Fruit fly (Drosophila melanogaster) whole organism, embryonic: ENCODE results near the gene BCL7-like.

Source experiments
- Bgb ChIP-seq: fragments of 200-800 bp; sonication (Bioruptor generic); IDR thresholded peaks from 2 replicates; pipeline ENCODE4 v1.3.6; 2022; ENCODE audit warnings: missing biosample characterization, missing genetic modification characterization; ENCODE audit not compliant: partially characterized antibody
- CG13287 ChIP-seq: fragments of 200-800 bp; sonication (Bioruptor generic); IDR thresholded peaks from 2 replicates; pipeline ENCODE4 v1.3.6; 2022; ENCODE audit warnings: missing biosample characterization, missing genetic modification characterization; ENCODE audit not compliant: partially characterized antibody
- CG16779 ChIP-seq: fragments of 200-800 bp; sonication (Bioruptor generic); IDR thresholded peaks from 2 replicates; pipeline ENCODE4 v1.3.6; 2022; ENCODE audit warnings: missing biosample characterization, missing genetic modification characterization
- CG16815 ChIP-seq: fragments of 200-800 bp; sonication (Bioruptor generic); optimal IDR thresholded peaks from 3 replicates; lab custom pipeline; 2017; ENCODE audit warnings: missing biosample characterization, mild to moderate bottlenecking, missing genetic modification characterization
- CG18619 ChIP-seq: fragments of 200-800 bp; sonication (Bioruptor generic); optimal IDR thresholded peaks from 3 replicates; lab custom pipeline; 2017; ENCODE audit warnings: missing biosample characterization, mild to moderate bottlenecking, missing genetic modification characterization
- CG33557 ChIP-seq: fragments of 200-800 bp; sonication (Bioruptor generic); optimal IDR thresholded peaks from 2 replicates; lab custom pipeline; 2019; ENCODE audit warnings: missing biosample characterization, mild to moderate bottlenecking, missing genetic modification characterization, moderate library complexity
- CG3726 ChIP-seq: fragments of 200-800 bp; sonication (Bioruptor generic); IDR thresholded peaks from 3 replicates; pipeline ENCODE4, ENCODE4 v1.3.6; 2022; ENCODE audit warnings: missing biosample characterization, missing genetic modification characterization
- CG6175 ChIP-seq: fragments of 200-800 bp; sonication (Bioruptor generic); IDR thresholded peaks from 3 replicates; pipeline ENCODE4 v1.3.6; 2022; ENCODE audit warnings: missing biosample characterization, missing genetic modification characterization
- CG8478 ChIP-seq: fragments of >200 bp; optimal IDR thresholded peaks from 2 replicates; lab custom pipeline; 2018
- CG8924 ChIP-seq: fragments of 200-800 bp; optimal IDR thresholded peaks from 3 replicates; lab custom pipeline; 2019; ENCODE audit warnings: missing biosample characterization, mild to moderate bottlenecking, missing genetic modification characterization, moderate library complexity
- CG9215 ChIP-seq: fragments of 200-800 bp; sonication (Bioruptor generic); IDR thresholded peaks from 2 replicates; pipeline ENCODE4 v1.3.6; 2022; ENCODE audit warnings: missing biosample characterization, missing genetic modification characterization
- CG9609 ChIP-seq: fragments of 200-800 bp; sonication (Bioruptor generic); optimal IDR thresholded peaks from 3 replicates; lab custom pipeline; 2016; ENCODE audit warnings: missing biosample characterization, missing genetic modification characterization
- CG9797 ChIP-seq: fragments of 200-800 bp; sonication (Bioruptor generic); optimal IDR thresholded peaks from 3 replicates; lab custom pipeline; 2018; ENCODE audit warnings: missing biosample characterization, mild to moderate bottlenecking, missing genetic modification characterization
- Ets97D ChIP-seq: fragments of 200-800 bp; sonication (Bioruptor generic); optimal IDR thresholded peaks from 3 replicates; lab custom pipeline; 2016; ENCODE audit warnings: missing biosample characterization, missing genetic modification characterization
- Fer2 ChIP-seq: fragments of 200-800 bp; sonication (Bioruptor generic); optimal IDR thresholded peaks from 2 replicates; lab custom pipeline; 2018; ENCODE audit warnings: missing biosample characterization, mild to moderate bottlenecking, missing genetic modification characterization, moderate library complexity
- Fer3 ChIP-seq: fragments of 200-800 bp; sonication (Bioruptor generic); optimal IDR thresholded peaks from 2 replicates; lab custom pipeline; 2018; ENCODE audit warnings: missing biosample characterization, mild to moderate bottlenecking, missing genetic modification characterization, moderate library complexity
- Hey ChIP-seq: fragments of 200-800 bp; sonication (Bioruptor generic); optimal IDR thresholded peaks from 3 replicates; lab custom pipeline; 2018; ENCODE audit warnings: missing biosample characterization, mild to moderate bottlenecking, missing genetic modification characterization
- Kr ChIP-seq: fragments of 200-800 bp; sonication (Bioruptor generic); optimal IDR thresholded peaks from 2 replicates; lab custom pipeline; 2017; ENCODE audit warnings: missing biosample characterization, mild to moderate bottlenecking, missing genetic modification characterization
- Lhr ChIP-seq: fragments of 200-800 bp; sonication (Bioruptor generic); optimal IDR thresholded peaks from 3 replicates; lab custom pipeline; 2017; ENCODE audit warnings: mild to moderate bottlenecking, missing biosample characterization, missing genetic modification reagents, missing genetic modification characterization
- MTF-1 ChIP-seq: fragments of 200-800 bp; sonication (Bioruptor generic); optimal IDR thresholded peaks from 2 replicates; lab custom pipeline; 2018; ENCODE audit warnings: missing biosample characterization, mild to moderate bottlenecking, missing genetic modification characterization, borderline replicate concordance
- Max ChIP-seq: fragments of 200-800 bp; sonication (Bioruptor generic); optimal IDR thresholded peaks from 2 replicates; lab custom pipeline; 2016; ENCODE audit warnings: missing biosample characterization, mild to moderate bottlenecking, missing genetic modification characterization
- Mes4 ChIP-seq: fragments of 200-800 bp; sonication (Bioruptor generic); optimal IDR thresholded peaks from 2 replicates; lab custom pipeline; 2016; ENCODE audit warnings: missing biosample characterization, missing genetic modification characterization
- Nf-YA ChIP-seq: fragments of 200-800 bp; sonication (Bioruptor generic); IDR thresholded peaks from 2 replicates; pipeline ENCODE4 v1.3.6; 2022; ENCODE audit warnings: missing biosample characterization, missing genetic modification characterization
- Nf-YC ChIP-seq: fragments of 200-800 bp; optimal IDR thresholded peaks from 3 replicates; lab custom pipeline; 2019; ENCODE audit warnings: missing biosample characterization, mild to moderate bottlenecking, missing genetic modification characterization, moderate library complexity
- PHDP ChIP-seq: fragments of 200-800 bp; sonication (Bioruptor generic); optimal IDR thresholded peaks from 3 replicates; lab custom pipeline; 2018; ENCODE audit warnings: missing biosample characterization, mild to moderate bottlenecking, missing genetic modification characterization, moderate library complexity
- Scr ChIP-seq: fragments of 200-800 bp; sonication (Bioruptor generic); IDR thresholded peaks from 2 replicates; pipeline ENCODE4 v1.3.6; 2022; ENCODE audit warnings: missing biosample characterization, missing genetic modification characterization; ENCODE audit not compliant: partially characterized antibody
- TFAM ChIP-seq: fragments of 200-800 bp; sonication (Bioruptor generic); optimal IDR thresholded peaks from 2 replicates; lab custom pipeline; 2017; ENCODE audit warnings: missing biosample characterization, missing genetic modification characterization, inconsistent platforms
- ase ChIP-seq: fragments of 200-800 bp; sonication (Bioruptor generic); IDR thresholded peaks from 3 replicates; pipeline ENCODE4 v1.3.6; 2022; ENCODE audit warnings: missing biosample characterization, missing genetic modification characterization
- bcd ChIP-seq: fragments of 200-800 bp; sonication (Bioruptor generic); optimal IDR thresholded peaks from 2 replicates; lab custom pipeline; 2017; ENCODE audit warnings: missing biosample characterization, mild to moderate bottlenecking, missing genetic modification characterization
- caup ChIP-seq: fragments of 200-800 bp; sonication (Bioruptor generic); optimal IDR thresholded peaks from 3 replicates; lab custom pipeline; 2017; ENCODE audit warnings: missing biosample characterization, mild to moderate bottlenecking, missing genetic modification characterization, moderate library complexity; ENCODE audit not compliant: severe bottlenecking
- croc ChIP-seq: fragments of 200-800 bp; sonication (Bioruptor generic); conservative IDR thresholded peaks from 3 replicates; pipeline ENCODE4 v1.3.6; 2022; ENCODE audit warnings: missing biosample characterization, missing genetic modification characterization
- crol ChIP-seq: fragments of 200-800 bp; sonication (Bioruptor generic); IDR thresholded peaks from 2 replicates; pipeline ENCODE4 v1.3.6; 2022; ENCODE audit warnings: missing biosample characterization, missing genetic modification characterization
- dm ChIP-seq: fragments of 200-800 bp; sonication (Bioruptor generic); optimal IDR thresholded peaks from 3 replicates; lab custom pipeline; 2016; ENCODE audit warnings: missing biosample characterization, missing genetic modification characterization
- ems ChIP-seq: fragments of 200-800 bp; sonication (Bioruptor generic); optimal IDR thresholded peaks from 3 replicates; lab custom pipeline; 2016; ENCODE audit warnings: missing biosample characterization, missing genetic modification characterization
- inv ChIP-seq: fragments of 200-800 bp; sonication (Bioruptor generic); IDR thresholded peaks from 2 replicates; pipeline ENCODE4 v1.3.6; 2022; ENCODE audit warnings: missing biosample characterization, missing genetic modification characterization; ENCODE audit not compliant: partially characterized antibody
- jumu ChIP-seq: fragments of 200-800 bp; sonication (Bioruptor generic); optimal IDR thresholded peaks from 3 replicates; lab custom pipeline; 2016; ENCODE audit warnings: missing biosample characterization, missing genetic modification characterization
- lola ChIP-seq, 3 experiments: fragments of >200 bp in 2 of 3; fragments of 200-800 bp in 1 of 3; sonication (Bioruptor generic) in 1 of 3; optimal IDR thresholded peaks; 2 replicates each; lab custom pipeline; 2017 to 2019; ENCODE audit warnings: missing biosample characterization in 3 of 3, missing genetic modification characterization in 3 of 3, mild to moderate bottlenecking in 1 of 3, moderate library complexity in 1 of 3
- nerfin-2 ChIP-seq: fragments of 200-800 bp; sonication (Bioruptor generic); IDR thresholded peaks from 2 replicates; pipeline ENCODE4 v1.3.6; 2022; ENCODE audit warnings: missing biosample characterization, missing genetic modification characterization; ENCODE audit not compliant: partially characterized antibody
- oc ChIP-seq: fragments of 200-800 bp; sonication (Bioruptor generic); optimal IDR thresholded peaks from 2 replicates; lab custom pipeline; 2018; ENCODE audit warnings: missing biosample characterization, mild to moderate bottlenecking, missing genetic modification characterization, moderate library complexity
- org-1 ChIP-seq: fragments of 200-800 bp; sonication (Bioruptor generic); optimal IDR thresholded peaks from 2 replicates; lab custom pipeline; 2017; ENCODE audit warnings: missing biosample characterization, missing genetic modification characterization
- pita ChIP-seq: fragments of 200-800 bp; sonication (Bioruptor generic); optimal IDR thresholded peaks from 2 replicates; lab custom pipeline; 2017; ENCODE audit warnings: missing biosample characterization, mild to moderate bottlenecking, missing genetic modification characterization
- pnt ChIP-seq: fragments of 200-800 bp; sonication (Bioruptor generic); optimal IDR thresholded peaks from 3 replicates; lab custom pipeline; 2016; ENCODE audit warnings: missing biosample characterization, missing genetic modification characterization
- pzg ChIP-seq: fragments of 200-800 bp; sonication (Bioruptor generic); optimal IDR thresholded peaks from 3 replicates; lab custom pipeline; 2018; ENCODE audit warnings: missing biosample characterization, mild to moderate bottlenecking, missing genetic modification characterization, moderate library complexity
- row ChIP-seq: fragments of 200-800 bp; sonication (Bioruptor generic); IDR thresholded peaks from 3 replicates; pipeline ENCODE4 v1.3.6; 2022; ENCODE audit warnings: missing biosample characterization, missing genetic modification characterization
- tll ChIP-seq, 2 experiments: fragments of 200-800 bp in 1 of 2; fragments of >200 bp in 1 of 2; sonication (Bioruptor generic) in 1 of 2; optimal IDR thresholded peaks; 2 replicates each; lab custom pipeline; 2017 to 2019; ENCODE audit warnings: missing biosample characterization in 2 of 2, missing genetic modification characterization in 2 of 2, mild to moderate bottlenecking in 1 of 2, moderate library complexity in 1 of 2
- vfl ChIP-seq: fragments of 200-800 bp; sonication (Bioruptor generic); optimal IDR thresholded peaks from 2 replicates; lab custom pipeline; 2016; ENCODE audit warnings: missing biosample characterization, missing genetic modification characterization
- zf30C ChIP-seq: fragments of 200-800 bp; sonication (Bioruptor generic); optimal IDR thresholded peaks from 3 replicates; lab custom pipeline; 2018; ENCODE audit warnings: missing biosample characterization, mild to moderate bottlenecking, missing genetic modification characterization

BCL7-like gene

DNA sequence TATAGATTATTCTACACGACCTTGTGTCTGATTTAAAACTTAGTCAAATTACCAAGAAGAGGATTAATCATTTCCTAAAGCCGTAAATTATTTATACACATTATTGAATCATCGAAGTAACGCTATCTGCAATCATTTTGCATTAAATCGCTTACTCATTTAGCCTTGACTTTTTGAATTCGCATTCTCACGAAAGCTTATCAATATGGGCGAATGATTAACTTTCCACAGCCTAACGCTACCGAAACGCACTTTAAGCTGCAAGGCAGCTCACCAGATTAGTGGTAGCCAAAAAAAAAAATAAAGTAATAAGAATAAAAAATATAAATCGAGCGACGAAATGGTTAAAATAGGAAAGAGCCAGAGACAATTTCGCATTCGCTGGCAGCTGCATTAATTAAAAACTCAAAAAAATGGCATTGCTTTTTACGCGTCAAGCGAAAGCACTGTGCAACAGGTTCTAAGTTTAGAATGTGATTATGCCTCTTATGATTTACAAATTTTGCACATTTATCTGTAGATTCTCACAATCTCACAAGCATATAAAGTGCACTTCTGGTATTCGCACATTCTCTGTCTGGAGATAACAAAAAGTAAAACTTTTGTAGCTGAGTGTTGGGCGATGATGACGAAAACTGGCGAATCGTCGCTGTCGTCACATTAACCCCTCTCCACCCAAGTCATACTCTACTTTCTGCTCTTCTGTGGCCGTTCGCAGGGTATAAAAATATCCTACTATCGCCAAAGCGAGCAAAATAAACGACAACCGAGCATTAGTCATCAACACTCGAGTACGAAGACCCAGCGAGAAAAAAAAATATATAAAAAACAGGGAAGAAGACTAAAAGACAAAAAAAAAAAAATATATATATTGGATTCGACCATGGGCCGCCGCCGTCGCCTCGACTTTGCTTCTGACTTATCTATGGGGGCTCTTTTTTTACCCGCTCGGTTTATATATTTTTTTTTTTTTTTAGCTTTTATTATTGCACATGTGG, 12.7 kb upstream of the BCL7-like start (continued):
- TF ChIP-seq Fer2 (tag; lab: Kevin White, UChicago) (peak; percentile 34), row (peak; percentile 73), Nf-YC (tag; lab: Kevin White, UChicago) (no peak), PHDP (tag; lab: Kevin White, UChicago) (peak; percentile 73), bcd (GFP tag; lab: Kevin White, UChicago) (peak; percentile 53), CG9609 (peak; percentile 62), Max (GFP tag; lab: Kevin White, UChicago) (peak; percentile 19), CG3726 (GFP tag; lab: Robert Waterston, UW) (no peak), Bgb (no peak), ase (GFP tag; lab: Robert Waterston, UW) (no peak), CG16815 (GFP tag; lab: Kevin White, UChicago) (peak; percentile 39), Mes4 (GFP tag; lab: Kevin White, UChicago) (no peak), pita (GFP tag; lab: Kevin White, UChicago) (no peak), CG16779 (GFP tag; lab: Robert Waterston, UW) (no peak), nerfin-2 (no peak), TFAM (GFP tag; lab: Kevin White, UChicago) (no peak), CG6175 (peak; percentile 68; the same call in 2 of the 3 replicates), croc (GFP tag; lab: Robert Waterston, UW) (no peak), lola (GFP tag; optimal IDR thresholded peaks at IDR 0.05; lab: Kevin White, UChicago) (no peak), CG9215 (GFP tag; lab: Robert Waterston, UW) (peak; percentile 65; the same call in 1 of the 2 replicates), ems (peak; percentile 41), CG8478 (lab: Kevin White, UChicago) (no peak), CG8924 (tag; lab: Kevin White, UChicago) (peak; percentile 35), pnt (GFP tag; lab: Kevin White, UChicago) (no peak), CG9797 (no peak), Ets97D (GFP tag; lab: Kevin White, UChicago) (no peak), zf30C (GFP tag; lab: Kevin White, UChicago) (no peak), MTF-1 (GFP tag; lab: Kevin White, UChicago) (no peak), caup (GFP tag; lab: Kevin White, UChicago) (peak; percentile 77), vfl (GFP tag; lab: Kevin White, UChicago) (peak; percentile 42), Kr (GFP tag; lab: Kevin White, UChicago) (no peak), CG13287 (no peak), Hey (tag; lab: Kevin White, UChicago) (no peak), jumu (peak; percentile 12), inv (GFP tag; lab: Robert Waterston, UW) (no peak), dm (GFP tag; lab: Kevin White, UChicago) (no peak), Fer3 (peak; percentile 76), Nf-YA (GFP tag; lab: Robert Waterston, UW) (peak; percentile 40; the same call in 1 of the 2 replicates), CG33557 (GFP tag; lab: Kevin White, UChicago) (no peak), org-1 (GFP tag; lab: Kevin White, UChicago) (peak; percentile 54), Lhr (GFP tag; lab: Kevin White, UChicago) (no peak), CG18619 (peak; percentile 32), oc (no peak), tll (GFP tag; optimal IDR thresholded peaks at IDR 0.05; lab: Kevin White, UChicago) (no peak), crol (GFP tag; lab: Robert Waterston, UW) (no peak), Scr (no peak), pzg (GFP tag; lab: Kevin White, UChicago) (no peak)
